Worm (Caenorhabditis elegans) whole organism, L4 larva: ENCODE data around the gene srt-52.
A peak's percentile ranks its signal among the peaks of the same experiment; 100 is the strongest.

Experiments used
- F10B5.3 ChIP-seq: sonication (generic microtip); optimal IDR thresholded peaks from 2 replicates; lab custom pipeline; 2016; ENCODE audit warnings: mild to moderate bottlenecking, missing genetic modification characterization, missing compliant biosample characterization
- F26F4.8 ChIP-seq: fragments of 200-800 bp; sonication (Bioruptor generic); conservative IDR thresholded peaks from 2 replicates; pipeline ENCODE4 v1.3.6; 2022; ENCODE audit warnings: missing genetic modification characterization, missing compliant biosample characterization
- ZK546.5 ChIP-seq, 2 experiments: sonication (generic microtip); optimal IDR thresholded peaks; 2 replicates each; lab custom pipeline; 2017; ENCODE audit warnings: missing biosample characterization in 2 of 2, missing genetic modification characterization in 2 of 2
- aha-1 ChIP-seq: fragments of 150-350 bp; peaks from one replicate; lab custom pipeline; 2014; ENCODE audit warnings: missing biosample characterization, missing genetic modification characterization
- ama-1 ChIP-seq: fragments of 150-350 bp; optimal IDR thresholded peaks from 2 replicates; lab custom pipeline; 2014; ENCODE audit warnings: inconsistent platforms, mixed read lengths
- ceh-20 ChIP-seq: fragments of 200-800 bp; sonication (Bioruptor generic); IDR thresholded peaks from 2 replicates; pipeline ENCODE4 v1.3.6; 2022; ENCODE audit warnings: missing genetic modification reagents, missing genetic modification characterization, missing compliant biosample characterization
- ces-1 ChIP-seq: fragments of 150-350 bp; sonication (generic microtip); optimal IDR thresholded peaks from 4 replicates; lab custom pipeline; 2014; ENCODE audit warnings: missing biosample characterization, missing genetic modification reagents, missing genetic modification characterization
- egl-27 ChIP-seq: sonication (generic microtip); optimal IDR thresholded peaks from 3 replicates; lab custom pipeline; 2017; ENCODE audit warnings: missing biosample characterization, missing genetic modification reagents, missing genetic modification characterization
- egl-43 ChIP-seq: fragments of 200-800 bp; sonication (Bioruptor generic); IDR thresholded peaks from 2 replicates; pipeline ENCODE4 v1.3.6; 2022; ENCODE audit warnings: missing genetic modification reagents, missing genetic modification characterization, missing compliant biosample characterization
- hif-1 ChIP-seq, 2 experiments: sonication (generic microtip); optimal IDR thresholded peaks; 2 replicates each; lab custom pipeline; 2016 to 2017; ENCODE audit warnings: missing compliant biosample characterization in 2 of 2, missing genetic modification characterization in 2 of 2, missing genetic modification reagents in 2 of 2, missing genotype in 2 of 2, mild to moderate bottlenecking in 1 of 2
- lim-7 ChIP-seq: fragments of 200-800 bp; sonication (Bioruptor generic); IDR thresholded peaks from 2 replicates; pipeline ENCODE4 v1.3.6; 2022; ENCODE audit warnings: missing genetic modification characterization, missing compliant biosample characterization
- lin-1 ChIP-seq: fragments of 200-800 bp; sonication (Bioruptor generic); IDR thresholded peaks from 2 replicates; pipeline ENCODE4 v1.3.6; 2022; ENCODE audit warnings: missing genetic modification reagents, missing genetic modification characterization, missing compliant biosample characterization
- lin-29 ChIP-seq: fragments of 200-800 bp; sonication (Bioruptor generic); IDR thresholded peaks from 2 replicates; pipeline ENCODE4 v1.3.6; 2022; ENCODE audit warnings: missing genetic modification reagents, missing genetic modification characterization, missing compliant biosample characterization
- lin-38 ChIP-seq: fragments of 200-800 bp; sonication (Bioruptor generic); IDR thresholded peaks from 2 replicates; pipeline ENCODE4 v1.3.6; 2022; ENCODE audit warnings: missing genetic modification reagents, missing genetic modification characterization, missing compliant biosample characterization
- madf-5 ChIP-seq, 2 experiments: fragments of 200-800 bp; sonication (Bioruptor generic); IDR thresholded peaks; 2 replicates each; pipeline ENCODE4 v1.3.6; 2022; ENCODE audit warnings: missing compliant biosample characterization in 2 of 2, missing genetic modification characterization in 2 of 2
- mes-2 ChIP-seq: sonication (generic microtip); optimal IDR thresholded peaks from 2 replicates; lab custom pipeline; 2016; ENCODE audit warnings: missing genotype, mild to moderate bottlenecking, missing genetic modification characterization, missing compliant biosample characterization; ENCODE audit not compliant: poor library complexity, severe bottlenecking
- nhr-11 ChIP-seq: fragments of 150-350 bp; optimal IDR thresholded peaks from 2 replicates; lab custom pipeline; 2014; ENCODE audit warnings: missing biosample characterization, missing genetic modification characterization
- pha-4 ChIP-seq, 2 experiments: fragments of 150-350 bp in 1 of 2; fragments of 200-800 bp in 1 of 2; sonication (Bioruptor generic) in 1 of 2; IDR thresholded peaks in 1 of 2; optimal IDR thresholded peaks in 1 of 2; 2 replicates each; pipeline versions ENCODE4 v1.3.6 to Lab custom; 2014 to 2022; ENCODE audit warnings: missing genetic modification characterization in 2 of 2, missing genetic modification reagents in 2 of 2, missing biosample characterization in 1 of 2, missing compliant biosample characterization in 1 of 2
- pqm-1 ChIP-seq: sonication (generic microtip); optimal IDR thresholded peaks from 2 replicates; lab custom pipeline; 2017; ENCODE audit warnings: missing biosample characterization, missing genetic modification characterization
- saeg-2 ChIP-seq: fragments of 200-800 bp; sonication (Bioruptor generic); IDR thresholded peaks from 2 replicates; pipeline ENCODE4 v1.3.6; 2022; ENCODE audit warnings: missing genetic modification reagents, missing genetic modification characterization, missing compliant biosample characterization
- sdz-12 ChIP-seq: fragments of 200-800 bp; sonication (Bioruptor generic); optimal IDR thresholded peaks from 2 replicates; lab custom pipeline; 2018; ENCODE audit warnings: mild to moderate bottlenecking, missing genetic modification characterization, missing compliant biosample characterization
- set-16 ChIP-seq: fragments of 200-800 bp; sonication (Bioruptor generic); IDR thresholded peaks from 2 replicates; pipeline ENCODE4 v1.3.6; 2022; ENCODE audit warnings: missing genetic modification reagents, missing genetic modification characterization, missing compliant biosample characterization
- snpc-1.2 ChIP-seq: fragments of 200-800 bp; sonication (Bioruptor generic); IDR thresholded peaks from 2 replicates; pipeline ENCODE4 v1.3.6; 2022; ENCODE audit warnings: missing genetic modification reagents, missing genetic modification characterization, missing compliant biosample characterization
- snpc-4 ChIP-seq: fragments of 150-350 bp; optimal IDR thresholded peaks from 2 replicates; lab custom pipeline; 2014; ENCODE audit warnings: missing biosample characterization, missing genetic modification characterization
- unc-62 ChIP-seq, 3 experiments: fragments of 150-350 bp in 1 of 3; sonication (generic microtip); optimal IDR thresholded peaks in 2 of 3; peaks in 1 of 3; 1 replicate in 1 of 3; 2 replicates in 2 of 3; lab custom pipeline; 2014 to 2017; ENCODE audit warnings: missing biosample characterization in 3 of 3, missing genetic modification characterization in 3 of 3, missing genetic modification reagents in 3 of 3, missing genotype in 1 of 3
- vab-7 ChIP-seq: fragments of 200-800 bp; sonication (Bioruptor generic); IDR thresholded peaks from 2 replicates; pipeline ENCODE4 v1.3.6; 2022; ENCODE audit warnings: missing genetic modification reagents, missing genetic modification characterization, missing compliant biosample characterization
- zfp-2 ChIP-seq: sonication (generic microtip); optimal IDR thresholded peaks from 2 replicates; lab custom pipeline; 2016; ENCODE audit warnings: mild to moderate bottlenecking, missing genetic modification characterization, missing compliant biosample characterization

The srt-52 gene

DNA sequence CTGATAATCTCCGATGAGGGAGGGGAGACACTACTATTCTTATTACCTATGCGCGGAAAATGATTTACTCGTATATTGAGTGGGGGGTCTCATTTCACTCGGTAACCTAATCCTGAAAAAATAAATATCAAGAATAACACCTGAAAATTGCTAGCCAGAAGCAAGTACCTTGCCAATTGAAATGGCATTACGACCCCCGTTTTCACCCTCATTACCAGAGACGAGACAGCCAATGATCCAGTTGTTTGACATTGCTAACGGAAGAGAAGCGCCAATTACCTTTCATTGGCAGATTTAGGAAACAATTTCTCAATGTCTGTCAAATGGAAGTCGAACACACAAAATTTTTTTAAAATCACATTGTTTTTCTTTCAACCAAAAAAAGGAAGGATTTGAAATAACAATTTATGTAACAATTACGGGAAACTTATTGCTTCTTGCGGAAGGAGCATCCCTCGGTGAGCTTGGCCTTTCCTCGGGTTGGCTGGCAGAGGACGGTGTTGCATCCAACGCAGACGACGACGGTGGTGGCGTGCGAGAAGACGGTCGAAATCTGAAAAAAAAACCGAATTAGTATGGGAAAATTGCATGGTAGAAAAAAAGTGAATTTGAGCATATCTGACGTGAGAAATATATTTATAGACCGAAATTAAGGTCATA, 47.3 kb upstream of the srt-52 start (continued):
- TF ChIP-seq ceh-20 (GFP tag; lab: Robert Waterston, UW) (no peak), snpc-4 (tag; lab: Kevin White, UChicago) (no peak), lin-1 (peak; percentile 60), sdz-12 (GFP tag; lab: Kevin White, UChicago) (no peak), lin-38 (GFP tag; lab: Robert Waterston, UW) (peak; percentile 65), F10B5.3 (no peak), madf-5 (GFP tag; IDR thresholded peaks at IDR 0.05; lab: Robert Waterston, UW) (peak in 1 of 2 experiments; percentile 56; a peak in 1 of 4 replicates), vab-7 (no peak), set-16 (GFP tag; lab: Robert Waterston, UW) (0 out of 2 replicates have a peak, but pooled peaks have one; percentile 19), ZK546.5 (tag; optimal IDR thresholded peaks at IDR 0.05; lab: Kevin White, UChicago) (no peak), lim-7 (GFP tag; lab: Robert Waterston, UW) (0 out of 2 replicates have a peak, but pooled peaks have one; percentile 14), pqm-1 (tag; lab: Kevin White, UChicago) (no peak), ama-1 (lab: Kevin White, UChicago) (peak; percentile 44)

DNA sequence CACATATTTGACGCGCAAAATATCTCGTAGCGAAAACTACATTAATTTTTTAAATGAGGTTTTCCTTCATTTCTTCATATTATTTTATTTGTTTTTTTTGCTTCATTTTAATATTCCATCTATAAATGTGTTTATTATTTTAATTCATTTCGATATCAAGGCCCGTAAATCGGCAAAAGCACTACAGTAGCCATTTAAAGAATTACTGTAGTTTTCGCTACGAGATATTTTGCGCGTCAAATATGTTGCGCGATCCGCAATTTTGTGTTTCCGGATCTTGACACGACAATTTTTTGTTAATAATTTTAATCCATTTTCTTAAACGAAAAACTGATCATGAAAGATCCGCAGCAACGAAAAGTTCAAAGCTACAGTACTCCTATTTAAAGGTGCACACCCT, 46.3 kb upstream of the srt-52 start:
- TF ChIP-seq mes-2 (tag; lab: Kevin White, UChicago) (peak; percentile 3), egl-27 (tag; lab: Kevin White, UChicago) (no peak)

DNA sequence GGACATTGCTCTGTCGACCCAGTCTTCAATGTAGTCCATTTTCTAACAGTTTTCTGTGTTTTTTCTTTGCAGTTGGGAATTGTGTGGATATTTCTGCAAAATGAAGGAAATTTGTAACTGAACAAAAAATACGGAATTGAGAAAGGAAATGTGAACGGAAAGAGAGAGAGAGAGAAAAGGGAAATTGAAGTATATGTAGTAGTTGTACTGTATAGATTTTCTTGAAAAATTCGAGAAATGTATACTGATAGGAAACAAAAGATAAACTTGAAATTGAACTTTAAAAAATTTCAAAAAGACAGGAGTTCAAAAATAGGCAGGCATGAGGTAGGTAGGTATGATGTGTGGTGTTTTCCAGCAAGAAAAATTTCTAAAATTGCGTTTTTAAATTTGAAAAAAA, 27.9 kb upstream of the srt-52 start, which contains the start of gene daam-1:
TSS of gene daam-1 (minus strand) at position 101 of the 400 bp plus-strand sequence.
- no peak for TF ChIP-seq saeg-2 (GFP tag; lab: Robert Waterston, UW)

DNA sequence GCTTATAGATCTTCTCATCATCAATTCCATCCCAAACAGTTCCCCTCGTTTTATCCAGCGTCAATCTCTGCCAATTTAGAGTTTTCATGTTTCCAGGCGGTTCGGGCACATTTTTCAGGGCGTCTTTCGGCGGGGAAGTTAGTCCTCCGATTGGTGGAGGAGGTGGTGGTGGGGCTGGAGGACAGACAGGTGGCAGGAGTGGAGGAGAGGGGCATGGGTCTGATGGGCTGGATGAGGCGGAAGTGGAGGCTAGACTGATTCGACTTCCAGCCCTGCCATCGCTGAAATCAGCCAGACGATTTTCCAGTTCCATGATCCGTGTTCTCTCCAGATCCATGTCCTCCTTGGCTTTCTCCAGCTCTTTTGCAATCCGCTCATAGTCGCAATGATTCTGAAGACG, 12.3 kb upstream of the srt-52 start:
- TF ChIP-seq aha-1 (tag; lab: Kevin White, UChicago) (peak; percentile 42), unc-62 (GFP tag; optimal IDR thresholded peaks at IDR 0.05 in 1 of 2; lab: Kevin White, UChicago) (peak in 1 of 2 experiments; percentile 12), unc-62 (tag; optimal IDR thresholded peaks at IDR 0.05; lab: Kevin White, UChicago) (no peak), nhr-11 (tag; lab: Kevin White, UChicago) (no peak), set-16 (GFP tag; lab: Robert Waterston, UW) (peak; percentile 85)

DNA sequence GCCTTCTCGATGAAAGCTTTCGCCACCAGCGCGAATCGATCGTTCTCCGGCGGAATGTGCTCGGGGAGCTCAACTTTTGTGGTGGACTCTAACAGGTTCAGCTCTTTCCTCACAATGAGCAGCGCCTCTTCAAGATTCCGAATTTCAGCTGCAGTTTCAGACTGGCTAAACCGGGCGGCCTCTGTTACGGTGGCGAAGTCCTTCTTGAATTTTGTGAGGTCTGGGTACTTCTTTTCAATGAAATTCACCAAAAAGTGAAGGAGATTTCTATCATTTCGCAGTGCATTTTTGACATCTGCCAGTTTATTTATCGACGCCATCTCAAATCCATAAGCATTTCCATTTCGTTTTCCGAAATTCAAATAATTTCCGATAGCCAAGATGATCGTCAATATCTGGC, 10.7 kb upstream of the srt-52 start:
- no peak for TF ChIP-seq F10B5.3
- no peak for TF ChIP-seq ces-1 (GFP tag; lab: Kevin White, UChicago)
- no peak for TF ChIP-seq madf-5 (GFP tag; IDR thresholded peaks at IDR 0.05; lab: Robert Waterston, UW)
- TF ChIP-seq unc-62 (GFP tag; optimal IDR thresholded peaks at IDR 0.05 in 1 of 2; lab: Kevin White, UChicago) = peak in 1 of 2 experiments; percentile 95
- no peak for TF ChIP-seq unc-62 (tag; optimal IDR thresholded peaks at IDR 0.05; lab: Kevin White, UChicago)

DNA sequence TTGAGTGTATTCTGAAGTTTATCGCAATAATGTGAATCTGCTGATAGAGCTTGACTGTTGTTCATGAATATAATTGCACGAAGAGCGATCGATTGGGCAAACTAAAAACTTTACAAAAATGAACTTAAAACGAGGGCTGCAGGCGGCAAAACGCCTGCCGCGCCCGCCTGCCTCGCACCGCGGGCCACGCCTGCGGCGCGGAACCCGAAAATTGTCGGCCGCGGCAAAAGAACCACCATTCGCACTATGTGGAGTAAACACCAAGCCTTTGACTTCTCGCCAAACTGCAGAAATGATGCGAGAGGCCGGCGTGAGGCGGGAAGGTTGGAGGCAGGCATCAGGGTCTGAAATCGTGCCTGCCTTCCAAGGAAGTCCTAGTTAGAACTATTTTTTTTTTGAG, 8.0 kb upstream of the srt-52 start:
- TF ChIP-seq lin-29 (GFP tag; lab: Robert Waterston, UW) (0 out of 2 replicates have a peak, but pooled peaks have one; percentile 18), ces-1 (GFP tag; lab: Kevin White, UChicago) (no peak), pha-4 (GFP tag; IDR thresholded peaks at IDR 0.05; lab: Robert Waterston, UW) (0 out of 2 replicates have a peak, but pooled peaks have one; percentile 6), pha-4 (tag; optimal IDR thresholded peaks at IDR 0.05; lab: Kevin White, UChicago) (no peak), zfp-2 (tag; lab: Kevin White, UChicago) (no peak), aha-1 (tag; lab: Kevin White, UChicago) (peak; percentile 25), set-16 (GFP tag; lab: Robert Waterston, UW) (peak; percentile 92), snpc-1.2 (0 out of 2 replicates have a peak, but pooled peaks have one; percentile 46), vab-7 (no peak), hif-1 (tag; optimal IDR thresholded peaks at IDR 0.05; lab: Kevin White, UChicago) (no peak), F26F4.8 (GFP tag; lab: Robert Waterston, UW) (0 out of 2 replicates have a peak, but pooled peaks have one; percentile 45), egl-43 (GFP tag; lab: Robert Waterston, UW) (peak; percentile 70)
